Fruit fly (Drosophila melanogaster): Measurements from ENCODE around the gene betaCOP.

Gene betaCOP

DNA sequence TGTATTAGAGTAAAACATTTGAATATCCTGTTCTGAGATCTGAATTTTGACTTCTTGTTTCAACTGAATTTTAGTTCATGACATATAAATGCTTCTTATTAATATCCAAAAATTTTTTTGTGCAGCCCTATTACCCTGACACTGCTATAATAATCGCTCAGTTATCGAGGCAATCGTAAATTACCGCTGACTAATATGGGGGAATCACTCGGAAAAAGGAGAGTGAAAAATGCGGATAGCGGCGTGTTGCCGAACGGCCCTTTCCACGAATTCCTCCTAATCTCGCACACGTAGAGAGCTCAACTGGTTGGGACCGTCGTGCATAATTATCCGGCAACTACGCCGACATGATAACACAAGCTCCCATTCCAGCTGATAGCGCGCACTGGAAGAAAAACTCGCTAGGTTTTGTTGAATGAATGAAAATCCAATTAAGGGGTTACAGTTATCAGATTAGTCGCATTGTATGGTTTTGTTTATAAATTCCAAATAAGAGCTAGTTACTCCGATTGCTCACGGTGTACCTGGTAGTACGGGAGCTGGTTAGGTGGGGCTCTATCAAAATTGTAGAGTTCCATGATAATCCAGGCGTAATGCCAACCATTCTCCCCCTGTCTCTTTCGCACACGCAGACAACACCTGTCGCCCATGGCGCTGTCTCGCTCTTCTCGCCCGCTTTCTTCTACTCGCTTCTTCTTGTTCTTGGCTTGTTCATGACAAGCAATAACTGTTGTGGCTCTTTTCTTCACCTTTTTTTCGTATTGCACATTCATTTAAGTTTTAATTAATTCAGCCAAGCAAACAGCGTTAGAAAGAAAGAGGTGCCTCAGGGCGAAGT lies 17.0 kb downstream of the betaCOP start (continued):
- TF ChIP-seq vnd (GFP tag; IDR thresholded peaks at IDR 0.05; ENCODE audit: partially characterized antibody) (no peak), bowl (GFP tag; IDR thresholded peaks at IDR 0.05) (peak; percentile 62), tup (GFP tag; optimal IDR thresholded peaks at IDR 0.05) (peak; percentile 35), sd (tag; optimal IDR thresholded peaks at IDR 0.05) (peak; percentile 84), CG31388 (GFP tag; optimal IDR thresholded peaks at IDR 0.05) (no peak), Dp (GFP tag; optimal IDR thresholded peaks at IDR 0.05) (no peak), NK7.1 (GFP tag; optimal IDR thresholded peaks at IDR 0.05) (peak; percentile 47), CrebB (tag; optimal IDR thresholded peaks at IDR 0.05) (peak; percentile 90), tio (GFP tag; optimal IDR thresholded peaks at IDR 0.05) (no peak), Rx (GFP tag; IDR thresholded peaks at IDR 0.05) (peak; percentile 50), CG4360 (GFP tag; IDR thresholded peaks at IDR 0.05) (no peak), CG10565 (GFP tag; optimal IDR thresholded peaks at IDR 0.05) (no peak), sr (GFP tag; IDR thresholded peaks at IDR 0.05) (no peak), CG14667 (GFP tag; IDR thresholded peaks at IDR 0.05) (peak; percentile 28; the same call in 1 of the 2 replicates), CG33213 (GFP tag; optimal IDR thresholded peaks at IDR 0.05) (peak; percentile 45), Taf1 (GFP tag; IDR thresholded peaks at IDR 0.05) (peak; percentile 80), chinmo (GFP tag; IDR thresholded peaks at IDR 0.05; ENCODE audit: partially characterized antibody) (no peak), kni (GFP tag; optimal IDR thresholded peaks at IDR 0.05) (peak; percentile 57), D (optimal IDR thresholded peaks at IDR 0.05) (no peak), D (GFP tag; optimal IDR thresholded peaks at IDR 0.05) (peak; percentile 46), vfl (GFP tag; optimal IDR thresholded peaks at IDR 0.05) (peak; percentile 60), CG2199 (GFP tag; IDR thresholded peaks at IDR 0.05) (peak; percentile 37; the same call in 1 of the 3 replicates), pum (GFP tag; optimal IDR thresholded peaks at IDR 0.05) (peak; percentile 11), al (GFP tag; IDR thresholded peaks at IDR 0.05) (peak; percentile 72), Dad (GFP tag; optimal IDR thresholded peaks at IDR 0.05) (peak; percentile 67), E2f1 (GFP tag; IDR thresholded peaks at IDR 0.05) (peak; percentile 59), CG7357 (GFP tag; IDR thresholded peaks at IDR 0.05) (no peak), stc (GFP tag; IDR thresholded peaks at IDR 0.05) (peak; percentile 73), maf-S (GFP tag; optimal IDR thresholded peaks at IDR 0.05) (peak; percentile 65), CG4854 (GFP tag; optimal IDR thresholded peaks at IDR 0.05) (peak; percentile 22), CG13894 (tag; optimal IDR thresholded peaks at IDR 0.05) (peak; percentile 75), Usf (GFP tag; optimal IDR thresholded peaks at IDR 0.05) (peak; percentile 38), CG8290 (GFP tag; optimal IDR thresholded peaks at IDR 0.05) (no peak), CG8290 (tag; optimal IDR thresholded peaks at IDR 0.05) (peak in 1 of 2 experiments; percentile 97), dm (GFP tag; optimal IDR thresholded peaks at IDR 0.05) (no peak), CG7987 (GFP tag; optimal IDR thresholded peaks at IDR 0.05) (peak; percentile 67), ab (GFP tag; optimal IDR thresholded peaks at IDR 0.05) (peak; percentile 42), CG31224 (GFP tag; IDR thresholded peaks at IDR 0.05) (peak; percentile 70), CG12391 (tag; optimal IDR thresholded peaks at IDR 0.05) (peak; percentile 51), seq (GFP tag; IDR thresholded peaks at IDR 0.05) (peak; percentile 53; the same call in 1 of the 2 replicates), mld (GFP tag; IDR thresholded peaks at IDR 0.05; ENCODE audit: partially characterized antibody) (no peak), zfh1 (GFP tag; IDR thresholded peaks at IDR 0.05) (peak; percentile 71), CG12104 (GFP tag; optimal IDR thresholded peaks at IDR 0.05) (peak; percentile 35), CG30431 (GFP tag; optimal IDR thresholded peaks at IDR 0.05) (peak; percentile 40), CG12744 (GFP tag; optimal IDR thresholded peaks at IDR 0.05) (no peak), Camta (GFP tag; optimal IDR thresholded peaks at IDR 0.05) (no peak), nom (GFP tag; optimal IDR thresholded peaks at IDR 0.05) (no peak), CG14014 (GFP tag; IDR thresholded peaks at IDR 0.05) (peak; percentile 84), CG6791 (GFP tag; IDR thresholded peaks at IDR 0.05; ENCODE audit: partially characterized antibody) (no peak), chm (GFP tag; IDR thresholded peaks at IDR 0.05) (peak; percentile 75; the same call in 1 of the 2 replicates)
